Fruit fly (Drosophila melanogaster): ENCODE results near the gene jus.
A peak's percentile ranks its signal among the peaks of the same experiment; 100 is the strongest.

Gene jus

DNA sequence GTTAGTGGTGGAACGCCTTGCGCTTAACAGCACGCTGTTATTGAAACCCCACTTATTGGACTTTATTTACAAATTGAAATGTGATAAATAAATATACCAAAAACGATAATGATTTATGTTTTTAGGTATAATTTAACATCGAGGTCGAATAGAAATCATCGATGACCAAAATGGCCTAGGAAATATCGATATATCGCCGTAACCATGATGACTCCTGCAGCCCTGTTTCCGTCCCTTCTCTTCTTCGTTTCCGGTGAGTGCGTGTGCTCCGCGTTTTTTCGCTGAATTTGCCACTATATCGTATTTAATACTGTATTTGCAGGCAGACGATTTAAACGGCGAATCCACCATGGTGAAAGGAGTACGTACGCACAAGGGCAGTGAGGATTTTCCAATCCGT is 25.2 kb upstream of the jus start, which contains the start of gene eEF1gamma (continued):
- TF ChIP-seq sv (GFP tag; optimal IDR thresholded peaks at IDR 0.05): peak; percentile 93
- peak; percentile 94 for TF ChIP-seq br (GFP tag; optimal IDR thresholded peaks at IDR 0.05)
- no peak for TF ChIP-seq jim (GFP tag; optimal IDR thresholded peaks at IDR 0.05)
- peak; percentile 94 for TF ChIP-seq Sp1 (GFP tag; optimal IDR thresholded peaks at IDR 0.05)
- no peak for TF ChIP-seq pan (optimal IDR thresholded peaks at IDR 0.05)

DNA sequence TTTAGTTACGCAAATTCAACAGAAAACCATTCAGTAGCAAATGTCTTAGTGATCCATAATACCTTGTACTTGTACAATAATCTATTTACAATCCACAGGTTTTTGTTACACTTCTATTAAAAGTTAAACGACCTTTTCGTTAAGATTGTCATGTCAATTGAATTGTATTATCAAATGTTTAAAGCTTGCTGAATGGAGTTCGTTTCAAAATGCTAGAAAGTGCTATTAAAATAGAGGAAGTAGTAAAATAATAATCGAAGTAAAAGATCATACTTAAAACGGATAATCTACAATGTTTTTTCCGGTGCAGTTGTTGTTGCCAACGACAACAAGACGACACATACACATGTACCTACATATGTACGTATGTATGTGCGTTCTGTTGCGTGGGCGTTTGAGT is 23.2 kb upstream of the jus start:
- TF ChIP-seq OdsH (GFP tag; optimal IDR thresholded peaks at IDR 0.05) (no peak), Rel (GFP tag; optimal IDR thresholded peaks at IDR 0.05) (no peak), Rel (tag; optimal IDR thresholded peaks at IDR 0.05) (no peak), tai (GFP tag; optimal IDR thresholded peaks at IDR 0.05) (no peak), ey (GFP tag; optimal IDR thresholded peaks at IDR 0.05) (no peak), dsf (GFP tag; optimal IDR thresholded peaks at IDR 0.05; ENCODE audit: borderline replicate concordance) (no peak), rgr (GFP tag; optimal IDR thresholded peaks at IDR 0.05) (no peak), jim (GFP tag; optimal IDR thresholded peaks at IDR 0.05) (no peak), CG32264 (GFP tag; optimal IDR thresholded peaks at IDR 0.05) (no peak), brk (GFP tag; optimal IDR thresholded peaks at IDR 0.05) (no peak), br (GFP tag; optimal IDR thresholded peaks at IDR 0.05) (no peak), Dfd (GFP tag; optimal IDR thresholded peaks at IDR 0.05) (no peak), dmrt93B (GFP tag; optimal IDR thresholded peaks at IDR 0.05) (no peak), lola (GFP tag; optimal IDR thresholded peaks at IDR 0.05) (no peak), sv (GFP tag; optimal IDR thresholded peaks at IDR 0.05) (no peak), Vsx2 (GFP tag; optimal IDR thresholded peaks at IDR 0.05; ENCODE audit: partially characterized antibody) (no peak), HLH106 (tag; optimal IDR thresholded peaks at IDR 0.05) (no peak), woc (GFP tag; optimal IDR thresholded peaks at IDR 0.05) (no peak), Myc (optimal IDR thresholded peaks at IDR 0.05) (no peak)

DNA sequence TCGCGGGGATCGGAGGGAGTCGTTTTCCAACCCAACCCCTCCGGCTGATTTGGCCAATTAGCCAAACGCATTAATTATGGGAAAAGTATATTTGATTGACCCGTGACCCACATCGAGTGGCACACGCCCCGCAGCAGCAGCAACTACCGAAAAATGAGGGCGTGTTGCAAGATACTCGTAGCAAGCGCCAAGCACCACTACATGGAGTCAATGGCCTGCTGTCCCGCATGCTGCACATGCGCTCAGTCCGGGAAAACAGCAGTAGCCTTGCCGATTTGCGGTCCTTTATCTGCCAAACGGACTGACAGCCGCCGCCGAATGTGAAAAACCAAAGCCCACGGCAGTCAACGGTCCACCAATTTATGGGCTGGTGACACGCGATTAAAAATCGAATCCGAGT is 22.5 kb upstream of the jus start:
- no peak for TF ChIP-seq woc (GFP tag; optimal IDR thresholded peaks at IDR 0.05)
- TF ChIP-seq dsf (GFP tag; optimal IDR thresholded peaks at IDR 0.05; ENCODE audit: borderline replicate concordance): no peak
- TF ChIP-seq CrebA (GFP tag; optimal IDR thresholded peaks at IDR 0.05; ENCODE audit: borderline replicate concordance): no peak
- no peak for TF ChIP-seq brk (GFP tag; optimal IDR thresholded peaks at IDR 0.05)

DNA sequence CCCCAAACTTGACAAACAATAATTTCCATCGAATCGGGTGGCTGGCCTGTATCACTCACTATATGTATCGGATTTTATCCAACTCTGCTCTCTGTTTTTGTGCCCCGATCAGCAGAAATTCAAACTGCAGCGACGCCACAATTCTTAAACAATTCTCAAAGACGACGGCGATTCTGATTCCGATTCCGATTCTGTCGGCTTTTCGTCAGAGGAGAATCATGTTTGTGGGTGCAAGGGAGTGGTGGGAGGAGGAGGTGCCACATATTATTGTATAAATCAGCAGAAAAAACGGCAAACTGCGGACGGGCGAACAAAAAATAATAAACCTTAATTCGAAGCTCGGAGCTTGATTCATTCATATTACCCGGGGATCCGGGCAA is 21.7 kb upstream of the jus start:
- TF ChIP-seq foxo (GFP tag; optimal IDR thresholded peaks at IDR 0.05): no peak
- no peak for TF ChIP-seq CG9705 (GFP tag; optimal IDR thresholded peaks at IDR 0.05)
- TF ChIP-seq br (GFP tag; optimal IDR thresholded peaks at IDR 0.05): no peak
- no peak for TF ChIP-seq GATAd (GFP tag; optimal IDR thresholded peaks at IDR 0.05)
- TF ChIP-seq Mio (GFP tag; optimal IDR thresholded peaks at IDR 0.05): no peak
- no peak for TF ChIP-seq Hnf4 (GFP tag; optimal IDR thresholded peaks at IDR 0.05)
- TF ChIP-seq sv (GFP tag; optimal IDR thresholded peaks at IDR 0.05): no peak
- no peak for TF ChIP-seq CrebA (GFP tag; optimal IDR thresholded peaks at IDR 0.05; ENCODE audit: borderline replicate concordance)
- TF ChIP-seq brk (GFP tag; optimal IDR thresholded peaks at IDR 0.05): no peak
- TF ChIP-seq dl (GFP tag; optimal IDR thresholded peaks at IDR 0.05; ENCODE audit: insufficient read depth in 1 of 2, partially characterized antibody in 2 of 2): no peak
- no peak for TF ChIP-seq N (GFP tag; optimal IDR thresholded peaks at IDR 0.05)
- TF ChIP-seq Jra (GFP tag; optimal IDR thresholded peaks at IDR 0.05): no peak
- TF ChIP-seq dsf (GFP tag; optimal IDR thresholded peaks at IDR 0.05; ENCODE audit: borderline replicate concordance): no peak
- no peak for TF ChIP-seq jim (GFP tag; optimal IDR thresholded peaks at IDR 0.05)
- TF ChIP-seq Vsx2 (GFP tag; optimal IDR thresholded peaks at IDR 0.05; ENCODE audit: partially characterized antibody): no peak
- no peak for TF ChIP-seq Hr83 (GFP tag; optimal IDR thresholded peaks at IDR 0.05; ENCODE audit: poor library complexity, severe bottlenecking)
- no peak for TF ChIP-seq pan (optimal IDR thresholded peaks at IDR 0.05)
- no peak for TF ChIP-seq Myc (optimal IDR thresholded peaks at IDR 0.05)

DNA sequence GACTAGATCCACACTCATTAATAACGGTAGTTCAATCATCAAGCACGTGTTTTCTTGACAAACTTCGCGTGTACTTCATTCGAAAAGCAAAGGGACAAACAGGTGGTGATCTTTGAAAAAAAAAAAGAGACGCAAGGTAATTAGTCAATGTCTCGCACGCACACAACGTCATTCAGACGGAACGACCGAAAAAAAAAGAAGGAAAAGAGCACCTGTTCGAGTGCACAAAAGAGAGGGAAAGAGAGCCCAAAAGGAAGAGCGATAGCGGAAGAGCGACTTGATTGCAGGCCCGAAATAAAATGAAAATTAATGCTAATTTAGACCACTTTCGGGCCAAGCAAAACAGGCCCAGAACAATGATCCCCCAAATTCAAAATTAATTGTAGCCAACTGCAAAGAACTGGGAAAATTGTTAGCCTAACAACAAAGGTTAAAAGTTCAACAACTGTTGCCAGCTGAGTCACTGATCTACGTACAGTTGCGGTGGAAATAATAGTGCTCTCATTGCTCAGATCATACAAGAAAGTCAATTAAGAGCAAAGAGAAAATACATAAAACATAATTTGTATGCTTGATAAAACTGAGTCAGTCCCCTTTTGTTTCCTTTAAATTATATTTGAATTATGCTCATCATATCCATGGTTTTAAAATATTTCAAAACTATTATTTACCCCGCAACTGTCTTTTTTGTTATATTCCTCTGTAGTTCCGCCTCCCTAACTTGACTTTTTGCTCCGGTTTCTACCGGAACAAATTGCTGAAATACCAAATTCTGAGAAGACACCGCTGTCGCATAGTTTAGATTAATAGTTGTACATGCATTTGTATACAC is 21.1 kb upstream of the jus start:
- TF ChIP-seq dmrt93B (GFP tag; optimal IDR thresholded peaks at IDR 0.05) (no peak), Dif (GFP tag; optimal IDR thresholded peaks at IDR 0.05; ENCODE audit: partially characterized antibody) (peak; percentile 57), Abd-B (GFP tag; optimal IDR thresholded peaks at IDR 0.05) (no peak)

Data from whole organism, wandering third instar larva.